Worm (Caenorhabditis elegans) whole organism, mixed stage, embryonic: ENCODE measurements around the gene F36A4.2.
A peak's percentile ranks its signal among the peaks of the same experiment; 100 is the strongest.

Source experiments
- M03D4.4 ChIP-seq: sonication (generic microtip); optimal IDR thresholded peaks from 2 replicates; lab custom pipeline; 2017; ENCODE audit warnings: mild to moderate bottlenecking, missing genetic modification characterization, missing compliant biosample characterization
- bed-3 ChIP-seq: fragments of 200-800 bp; sonication (Bioruptor generic); optimal IDR thresholded peaks from 3 replicates; lab custom pipeline; 2018; ENCODE audit warnings: mild to moderate bottlenecking, missing genetic modification characterization, moderate library complexity, missing compliant biosample characterization
- ceh-39 ChIP-seq: fragments of 150-350 bp; optimal IDR thresholded peaks from 2 replicates; lab custom pipeline; 2014; ENCODE audit warnings: missing biosample characterization, missing genetic modification characterization
- ceh-43 ChIP-seq: fragments of 200-800 bp; sonication (Bioruptor generic); optimal IDR thresholded peaks from 2 replicates; lab custom pipeline; 2018; ENCODE audit warnings: mild to moderate bottlenecking, missing genetic modification characterization, moderate library complexity, missing compliant biosample characterization
- ceh-83 ChIP-seq: fragments of 200-800 bp; sonication (Bioruptor generic); optimal IDR thresholded peaks from 2 replicates; lab custom pipeline; 2018; ENCODE audit warnings: mild to moderate bottlenecking, missing genetic modification characterization, missing compliant biosample characterization
- ces-1 ChIP-seq: fragments of 150-350 bp; optimal IDR thresholded peaks from 2 replicates; lab custom pipeline; 2014; ENCODE audit warnings: missing biosample characterization, missing genetic modification reagents, missing genetic modification characterization
- drap-1 ChIP-seq: fragments of 200-800 bp; sonication (Bioruptor generic); optimal IDR thresholded peaks from 3 replicates; lab custom pipeline; 2018; ENCODE audit warnings: mild to moderate bottlenecking, missing genetic modification characterization, missing compliant biosample characterization
- elt-1 ChIP-seq: sonication (generic microtip); optimal IDR thresholded peaks from 2 replicates; lab custom pipeline; 2017; ENCODE audit warnings: missing genetic modification characterization, mild to moderate bottlenecking, missing compliant biosample characterization, antibody characterized with exemption, moderate library complexity, borderline replicate concordance; ENCODE audit not compliant: insufficient read depth
- flh-1 ChIP-seq: fragments of 200-800 bp; sonication (Bioruptor generic); optimal IDR thresholded peaks from 2 replicates; lab custom pipeline; 2018; ENCODE audit warnings: mild to moderate bottlenecking, missing genetic modification characterization, moderate library complexity, missing compliant biosample characterization
- ham-2 ChIP-seq: fragments of 200-800 bp; sonication (Bioruptor generic); optimal IDR thresholded peaks from 2 replicates; lab custom pipeline; 2018; ENCODE audit warnings: mild to moderate bottlenecking, missing genetic modification characterization, missing compliant biosample characterization
- hlh-1 ChIP-seq: fragments of 150-350 bp; optimal IDR thresholded peaks from 2 replicates; lab custom pipeline; 2014; ENCODE audit warnings: missing biosample characterization, missing genetic modification reagents, missing genetic modification characterization
- lin-13 ChIP-seq: fragments of 150-350 bp; optimal IDR thresholded peaks from 2 replicates; lab custom pipeline; 2014; ENCODE audit warnings: missing biosample characterization, missing genetic modification characterization
- lin-32 ChIP-seq: fragments of 200-800 bp; sonication (Bioruptor generic); optimal IDR thresholded peaks from 2 replicates; lab custom pipeline; 2018; ENCODE audit warnings: mild to moderate bottlenecking, missing genetic modification characterization, missing compliant biosample characterization
- lsy-2 ChIP-seq: fragments of 150-350 bp; optimal IDR thresholded peaks from 2 replicates; lab custom pipeline; 2014; ENCODE audit warnings: missing biosample characterization, missing genetic modification characterization
- mep-1 ChIP-seq: fragments of 150-350 bp; optimal IDR thresholded peaks from 2 replicates; lab custom pipeline; 2017; ENCODE audit warnings: missing biosample characterization, missing genetic modification reagents, missing genetic modification characterization, inconsistent platforms
- mls-2 ChIP-seq: sonication (generic microtip); optimal IDR thresholded peaks from 2 replicates; lab custom pipeline; 2016; ENCODE audit warnings: mild to moderate bottlenecking, missing genetic modification characterization, moderate library complexity, missing compliant biosample characterization
- nhr-12 ChIP-seq: fragments of 150-350 bp; optimal IDR thresholded peaks from 2 replicates; lab custom pipeline; 2014; ENCODE audit warnings: missing biosample characterization, missing genetic modification characterization
- nhr-2 ChIP-seq: fragments of 150-350 bp; optimal IDR thresholded peaks from 2 replicates; lab custom pipeline; 2014; ENCODE audit warnings: missing biosample characterization, missing genetic modification characterization
- nhr-237 ChIP-seq: fragments of 150-350 bp; optimal IDR thresholded peaks from 2 replicates; lab custom pipeline; 2014; ENCODE audit warnings: missing biosample characterization, missing genetic modification characterization
- nhr-28 ChIP-seq: fragments of 150-350 bp; optimal IDR thresholded peaks from 2 replicates; lab custom pipeline; 2014; ENCODE audit warnings: missing biosample characterization, missing genetic modification characterization
- nhr-76 ChIP-seq: sonication (generic microtip); optimal IDR thresholded peaks from 2 replicates; lab custom pipeline; 2017; ENCODE audit warnings: missing biosample characterization, missing genetic modification characterization
- pha-4 ChIP-seq: fragments of 150-350 bp; optimal IDR thresholded peaks from 2 replicates; lab custom pipeline; 2018; ENCODE audit warnings: missing biosample characterization, missing genetic modification reagents, missing genetic modification characterization
- sem-2 ChIP-seq: fragments of 200-800 bp; sonication (Bioruptor generic); optimal IDR thresholded peaks from 2 replicates; lab custom pipeline; 2018; ENCODE audit warnings: mild to moderate bottlenecking, missing genetic modification characterization, missing compliant biosample characterization
- snpc-4 ChIP-seq: fragments of 150-350 bp; optimal IDR thresholded peaks from 2 replicates; lab custom pipeline; 2014; ENCODE audit warnings: missing biosample characterization, missing genetic modification characterization
- sptf-1 ChIP-seq: sonication (generic microtip); optimal IDR thresholded peaks from 2 replicates; lab custom pipeline; 2017; ENCODE audit warnings: mild to moderate bottlenecking, missing genetic modification characterization, moderate library complexity, missing compliant biosample characterization
- tbx-8 ChIP-seq: fragments of 200-800 bp; sonication (Bioruptor generic); optimal IDR thresholded peaks from 2 replicates; lab custom pipeline; 2018; ENCODE audit warnings: mild to moderate bottlenecking, missing genetic modification characterization, moderate library complexity, missing compliant biosample characterization
- unc-120 ChIP-seq: sonication (generic microtip); optimal IDR thresholded peaks from 2 replicates; lab custom pipeline; 2017; ENCODE audit warnings: missing genetic modification characterization, missing compliant biosample characterization; ENCODE audit not compliant: poor library complexity, severe bottlenecking
- unc-39 ChIP-seq: fragments of 150-350 bp; optimal IDR thresholded peaks from 2 replicates; lab custom pipeline; 2014; ENCODE audit warnings: missing biosample characterization, missing genetic modification characterization
- unc-62 ChIP-seq: fragments of 150-350 bp; optimal IDR thresholded peaks from 2 replicates; lab custom pipeline; 2014; ENCODE audit warnings: missing biosample characterization, missing genetic modification reagents, missing genetic modification characterization
- zip-8 ChIP-seq: fragments of 150-350 bp; optimal IDR thresholded peaks from 2 replicates; lab custom pipeline; 2014; ENCODE audit warnings: missing biosample characterization, missing genetic modification characterization
- ztf-11 ChIP-seq: fragments of 150-350 bp; optimal IDR thresholded peaks from 2 replicates; lab custom pipeline; 2014; ENCODE audit warnings: missing biosample characterization, missing genetic modification characterization

The F36A4.2 gene

ce11 chrIV:4236671-4237070 lies 34.4 kb upstream of the F36A4.2 start:
- no peak for TF ChIP-seq ceh-83 (GFP tag; lab: Kevin White, UChicago)
- no peak for TF ChIP-seq zip-8 (tag; lab: Kevin White, UChicago)
- TF ChIP-seq nhr-237 (tag; lab: Kevin White, UChicago): no peak
- no peak for TF ChIP-seq sptf-1
- no peak for TF ChIP-seq ham-2 (GFP tag; lab: Kevin White, UChicago)
- TF ChIP-seq M03D4.4: no peak
- TF ChIP-seq flh-1 (GFP tag; lab: Kevin White, UChicago): no peak

- TF ChIP-seq ztf-11 (tag; lab: Kevin White, UChicago) (no peak), nhr-2 (no peak), mls-2 (tag; lab: Kevin White, UChicago) (no peak), ces-1 (GFP tag; lab: Kevin White, UChicago) (no peak), ceh-83 (GFP tag; lab: Kevin White, UChicago) (no peak), nhr-12 (tag; lab: Kevin White, UChicago) (no peak), mep-1 (tag; lab: Kevin White, UChicago) (no peak), lin-32 (GFP tag; lab: Kevin White, UChicago) (no peak), unc-62 (GFP tag; lab: Kevin White, UChicago) (no peak), drap-1 (GFP tag; lab: Kevin White, UChicago) (no peak), M03D4.4 (no peak), elt-1 (tag; lab: Kevin White, UChicago) (no peak), nhr-76 (tag; lab: Kevin White, UChicago) (no peak), sptf-1 (no peak)
- TF ChIP-seq, all 35 proteins: peak for 0
Observed at ce11 chrIV:4243830-4244406, 27.1 kb upstream of the F36A4.2 start.

- no peak for TF ChIP-seq lsy-2
- TF ChIP-seq snpc-4 (tag; lab: Kevin White, UChicago): no peak
- no peak for TF ChIP-seq ceh-83 (GFP tag; lab: Kevin White, UChicago)
- TF ChIP-seq ham-2 (GFP tag; lab: Kevin White, UChicago): no peak
- no peak for TF ChIP-seq nhr-12 (tag; lab: Kevin White, UChicago)
- no peak for TF ChIP-seq unc-120
- TF ChIP-seq sptf-1: no peak
- no peak for TF ChIP-seq ceh-39 (tag; lab: Kevin White, UChicago)
- no peak for TF ChIP-seq tbx-8 (GFP tag; lab: Kevin White, UChicago)
- TF ChIP-seq unc-62 (GFP tag; lab: Kevin White, UChicago): no peak
- TF ChIP-seq bed-3 (GFP tag; lab: Kevin White, UChicago): no peak
- no peak for TF ChIP-seq zip-8 (tag; lab: Kevin White, UChicago)
- TF ChIP-seq, all 35 proteins: peak for 0
Observed at ce11 chrIV:4244510-4244909, 26.5 kb upstream of the F36A4.2 start, which contains the start of gene col-34. col-34 (minus strand) TSS chrIV:4244610.

- TF ChIP-seq hlh-1 (no peak), ceh-83 (GFP tag; lab: Kevin White, UChicago) (no peak), nhr-237 (tag; lab: Kevin White, UChicago) (no peak), ces-1 (GFP tag; lab: Kevin White, UChicago) (no peak), nhr-76 (tag; lab: Kevin White, UChicago) (no peak), zip-8 (tag; lab: Kevin White, UChicago) (no peak), ceh-39 (tag; lab: Kevin White, UChicago) (no peak), nhr-28 (no peak)
Observed at ce11 chrIV:4246493-4246892, 24.5 kb upstream of the F36A4.2 start, which contains the start of gene ttr-20. ttr-20 (plus strand) TSS chrIV:4246793.

- TF ChIP-seq unc-120: peak; percentile 42
- peak; percentile 15 for TF ChIP-seq lin-13 (tag; lab: Kevin White, UChicago)
- TF ChIP-seq pha-4 (tag; lab: Kevin White, UChicago): peak; percentile 31
- TF ChIP-seq bed-3 (GFP tag; lab: Kevin White, UChicago): no peak
- no peak for TF ChIP-seq ceh-43
- TF ChIP-seq nhr-2: no peak
- TF ChIP-seq unc-62 (GFP tag; lab: Kevin White, UChicago): no peak
- TF ChIP-seq snpc-4 (tag; lab: Kevin White, UChicago): no peak
- TF ChIP-seq mls-2 (tag; lab: Kevin White, UChicago): no peak
- no peak for TF ChIP-seq nhr-76 (tag; lab: Kevin White, UChicago)
- TF ChIP-seq unc-39: no peak
- TF ChIP-seq ceh-39 (tag; lab: Kevin White, UChicago): peak; percentile 3
- TF ChIP-seq sptf-1: peak; percentile 29
- TF ChIP-seq lsy-2: peak; percentile 70
- TF ChIP-seq mep-1 (tag; lab: Kevin White, UChicago): peak; percentile 32
- no peak for TF ChIP-seq flh-1 (GFP tag; lab: Kevin White, UChicago)
- peak; percentile 68 for TF ChIP-seq ces-1 (GFP tag; lab: Kevin White, UChicago)
- no peak for TF ChIP-seq sem-2 (GFP tag; lab: Kevin White, UChicago)
- no peak for TF ChIP-seq zip-8 (tag; lab: Kevin White, UChicago)
Observed at ce11 chrIV:4247334-4247733, 23.7 kb upstream of the F36A4.2 start.
